Worm (Caenorhabditis elegans) whole organism, late embryonic: ENCODE data around the gene srh-142.

Source experiments
- ceh-24 ChIP-seq: sonication (generic microtip); optimal IDR thresholded peaks from 2 replicates; lab custom pipeline; 2016; ENCODE audit warnings: mild to moderate bottlenecking, missing genetic modification characterization, missing compliant biosample characterization
- ceh-30 ChIP-seq: fragments of 150-350 bp; optimal IDR thresholded peaks from 2 replicates; lab custom pipeline; 2014; ENCODE audit warnings: missing biosample characterization, missing genetic modification characterization
- fkh-10 ChIP-seq: fragments of 150-350 bp; optimal IDR thresholded peaks from 2 replicates; lab custom pipeline; 2014; ENCODE audit warnings: missing biosample characterization, missing genetic modification reagents, missing genetic modification characterization
- hlh-6 ChIP-seq: sonication (generic microtip); optimal IDR thresholded peaks from 2 replicates; lab custom pipeline; 2016; ENCODE audit warnings: missing genotype, missing genetic modification characterization, missing compliant biosample characterization
- mec-3 ChIP-seq: sonication (generic microtip); optimal IDR thresholded peaks from 2 replicates; lab custom pipeline; 2016; ENCODE audit warnings: borderline replicate concordance, missing genetic modification characterization, missing compliant biosample characterization
- nhr-11 ChIP-seq: fragments of 150-350 bp; optimal IDR thresholded peaks from 2 replicates; lab custom pipeline; 2014; ENCODE audit warnings: missing biosample characterization, missing genetic modification characterization
- pax-1 ChIP-seq: fragments of 150-350 bp; optimal IDR thresholded peaks from 2 replicates; lab custom pipeline; 2014; ENCODE audit warnings: missing biosample characterization, missing genetic modification characterization
- tbx-2 ChIP-seq: sonication (generic microtip); optimal IDR thresholded peaks from 2 replicates; lab custom pipeline; 2016; ENCODE audit warnings: missing genetic modification characterization, missing compliant biosample characterization
- ttx-3 ChIP-seq: sonication (generic microtip); optimal IDR thresholded peaks from 2 replicates; lab custom pipeline; 2016; ENCODE audit warnings: missing genetic modification reagents, missing genetic modification characterization, missing compliant biosample characterization
- unc-55 ChIP-seq: sonication (generic microtip); optimal IDR thresholded peaks from 2 replicates; lab custom pipeline; 2017; ENCODE audit warnings: missing biosample characterization, missing genetic modification reagents, missing genetic modification characterization

ce11 chrV:16470916-16471315 is 10.2 kb upstream of the srh-142 start, which contains the start of gene srh-138:
- TF ChIP-seq unc-55 (no peak), tbx-2 (no peak), pax-1 (tag; lab: Kevin White, UChicago) (no peak), mec-3 (tag; lab: Kevin White, UChicago) (no peak), fkh-10 (GFP tag; lab: Kevin White, UChicago) (no peak), ttx-3 (tag; lab: Kevin White, UChicago) (no peak), ceh-30 (no peak), hlh-6 (tag; lab: Kevin White, UChicago) (no peak), nhr-11 (tag; lab: Kevin White, UChicago) (no peak), ceh-24 (tag; lab: Kevin White, UChicago) (no peak)
